Worm (Caenorhabditis elegans): ENCODE results near the gene fbxb-50.

DNA sequence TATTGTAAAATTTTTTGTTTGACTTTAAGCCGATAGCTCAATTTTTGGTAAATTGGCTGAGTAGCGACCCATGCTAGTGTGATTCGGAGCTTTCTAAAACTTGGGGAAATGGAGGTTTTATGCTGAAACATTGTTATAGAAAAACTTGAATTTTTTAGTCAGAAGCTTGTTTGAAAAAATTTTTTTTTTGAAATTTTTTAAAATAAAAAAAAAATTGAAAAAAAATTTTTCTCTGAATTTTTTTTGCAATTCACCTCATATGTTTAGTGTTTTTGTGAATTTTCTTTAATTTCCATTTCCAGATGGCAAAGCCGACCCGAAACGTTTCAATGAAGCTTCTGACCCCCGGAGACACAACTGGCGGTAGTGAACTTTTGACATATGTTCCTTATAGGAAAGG is 27.2 kb upstream of the fbxb-50 start, which contains the start of gene Y51H7BR.4:
- TF ChIP-seq ama-1 (optimal IDR thresholded peaks at IDR 0.05) (no peak), F13H6.1 (tag; optimal IDR thresholded peaks at IDR 0.05) (no peak), tbx-2 (tag; optimal IDR thresholded peaks at IDR 0.05) (no peak), ref-2 (tag; optimal IDR thresholded peaks at IDR 0.05) (no peak), pag-3 (tag; optimal IDR thresholded peaks at IDR 0.05; ENCODE audit: borderline replicate concordance) (no peak), hlh-8 (tag; optimal IDR thresholded peaks at IDR 0.05) (no peak), fax-1 (tag; optimal IDR thresholded peaks at IDR 0.05) (no peak), Y22D7AL.16 (tag; optimal IDR thresholded peaks at IDR 0.05) (no peak), ztf-16 (tag; optimal IDR thresholded peaks at IDR 0.05) (no peak), ets-4 (tag; optimal IDR thresholded peaks at IDR 0.05) (no peak), dve-1 (tag; optimal IDR thresholded peaks at IDR 0.05) (no peak), ahr-1 (tag; optimal IDR thresholded peaks at IDR 0.05) (no peak)
